Fruit fly (Drosophila melanogaster) whole organism: ENCODE measurements around the gene CG34327.

ENCODE experiments used
- CG8478 ChIP-seq: fragments of >200 bp; optimal IDR thresholded peaks from 2 replicates; lab custom pipeline; 2018; ENCODE audit warnings: inconsistent platforms
- Dll ChIP-seq: fragments of >200 bp; optimal IDR thresholded peaks from 2 replicates; lab custom pipeline; 2017
- EcR ChIP-seq, 2 experiments: fragments of >200 bp; optimal IDR thresholded peaks; 2 replicates each; lab custom pipeline; 2017; ENCODE audit warnings: missing biosample characterization in 2 of 2, missing genetic modification characterization in 2 of 2, missing genetic modification reagents in 2 of 2
- pan ChIP-seq: fragments of >200 bp; optimal IDR thresholded peaks from 2 replicates; lab custom pipeline; 2017
- psq ChIP-seq: fragments of >200 bp; optimal IDR thresholded peaks from 2 replicates; lab custom pipeline; 2017
- usp ChIP-seq: fragments of >200 bp; optimal IDR thresholded peaks from 2 replicates; lab custom pipeline; 2017; ENCODE audit warnings: missing biosample characterization, missing genetic modification characterization, mixed read lengths

CG34327 gene

dm6 chrX:17229475-17230169, 6.0 kb upstream of the CG34327 start:
- TF ChIP-seq usp (GFP tag; lab: Kevin White, UChicago) (no peak), pan (lab: Kevin White, UChicago) (no peak), EcR (GFP tag; optimal IDR thresholded peaks at IDR 0.05; lab: Kevin White, UChicago) (no peak), psq (lab: Kevin White, UChicago) (no peak), CG8478 (lab: Kevin White, UChicago) (no peak), Dll (no peak)

dm6 chrX:17227462-17227861, 3.8 kb upstream of the CG34327 start:
- TF ChIP-seq psq (lab: Kevin White, UChicago): no peak
- TF ChIP-seq pan (lab: Kevin White, UChicago): no peak
- TF ChIP-seq EcR (GFP tag; optimal IDR thresholded peaks at IDR 0.05; lab: Kevin White, UChicago): no peak
- no peak for TF ChIP-seq CG8478 (lab: Kevin White, UChicago)
- no peak for TF ChIP-seq usp (GFP tag; lab: Kevin White, UChicago)
- no peak for TF ChIP-seq Dll

- TF ChIP-seq psq (lab: Kevin White, UChicago): no peak
- TF ChIP-seq EcR (GFP tag; optimal IDR thresholded peaks at IDR 0.05; lab: Kevin White, UChicago): no peak
- no peak for TF ChIP-seq Dll
- TF ChIP-seq pan (lab: Kevin White, UChicago): no peak
- TF ChIP-seq CG8478 (lab: Kevin White, UChicago): no peak
- no peak for TF ChIP-seq usp (GFP tag; lab: Kevin White, UChicago)
Observed at dm6 chrX:17226681-17227019, 3.0 kb upstream of the CG34327 start, which contains the start of gene CG10598. Gene CG10598 (minus strand): TSS chrX:17226867.

- TF ChIP-seq pan (lab: Kevin White, UChicago) (no peak), CG8478 (lab: Kevin White, UChicago) (no peak), EcR (GFP tag; optimal IDR thresholded peaks at IDR 0.05; lab: Kevin White, UChicago) (no peak)
Observed at dm6 chrX:17225972-17226680, 2.5 kb upstream of the CG34327 start.

- TF ChIP-seq Dll (no peak), psq (lab: Kevin White, UChicago) (no peak), CG8478 (lab: Kevin White, UChicago) (no peak), EcR (GFP tag; optimal IDR thresholded peaks at IDR 0.05; lab: Kevin White, UChicago) (no peak), usp (GFP tag; lab: Kevin White, UChicago) (no peak), pan (lab: Kevin White, UChicago) (no peak)
Observed at dm6 chrX:17221142-17221541, 2.5 kb downstream of the CG34327 start, which contains the start of gene CG5172. Gene CG5172 (plus strand): TSS chrX:17221442.

dm6 chrX:17218232-17218951, 5.2 kb downstream of the CG34327 start, which contains the start of gene CG12998:
Gene CG12998 (plus strand): TSS chrX:17218667.
- TF ChIP-seq usp (GFP tag; lab: Kevin White, UChicago) (no peak), EcR (GFP tag; optimal IDR thresholded peaks at IDR 0.05; lab: Kevin White, UChicago) (no peak), psq (lab: Kevin White, UChicago) (no peak)

dm6 chrX:17215004-17215403, 8.6 kb downstream of the CG34327 start, which contains the start of gene CG5162:
Gene CG5162 (plus strand): TSS chrX:17215304.
- TF ChIP-seq usp (GFP tag; lab: Kevin White, UChicago): no peak
- TF ChIP-seq psq (lab: Kevin White, UChicago): no peak
- TF ChIP-seq EcR (GFP tag; optimal IDR thresholded peaks at IDR 0.05; lab: Kevin White, UChicago): no peak
- no peak for TF ChIP-seq Dll
- TF ChIP-seq CG8478 (lab: Kevin White, UChicago): no peak
- no peak for TF ChIP-seq pan (lab: Kevin White, UChicago)

dm6 chrX:17212007-17212406, 11.6 kb downstream of the CG34327 start, which contains the start of gene CG18258:
Gene CG18258 (plus strand): TSS chrX:17212307.
- no peak for TF ChIP-seq psq (lab: Kevin White, UChicago)
- TF ChIP-seq usp (GFP tag; lab: Kevin White, UChicago): no peak
- TF ChIP-seq CG8478 (lab: Kevin White, UChicago): no peak
- TF ChIP-seq pan (lab: Kevin White, UChicago): no peak
- no peak for TF ChIP-seq Dll

- TF ChIP-seq usp (GFP tag; lab: Kevin White, UChicago) (no peak), Dll (no peak), pan (lab: Kevin White, UChicago) (no peak), CG8478 (lab: Kevin White, UChicago) (no peak), psq (lab: Kevin White, UChicago) (no peak), EcR (GFP tag; optimal IDR thresholded peaks at IDR 0.05; lab: Kevin White, UChicago) (no peak)
Observed at dm6 chrX:17209897-17210296, 13.7 kb downstream of the CG34327 start, which contains the start of gene CG12995. Gene CG12995 (minus strand): TSS chrX:17209997.

- TF ChIP-seq pan (lab: Kevin White, UChicago) (no peak), Dll (no peak), usp (GFP tag; lab: Kevin White, UChicago) (no peak), CG8478 (lab: Kevin White, UChicago) (no peak), EcR (GFP tag; optimal IDR thresholded peaks at IDR 0.05; lab: Kevin White, UChicago) (no peak), psq (lab: Kevin White, UChicago) (no peak)
Observed at dm6 chrX:17207865-17208486, 15.6 kb downstream of the CG34327 start, which contains the start of gene CG32563. Gene CG32563 (plus strand): TSS chrX:17208436.

- no peak for TF ChIP-seq pan (lab: Kevin White, UChicago)
- no peak for TF ChIP-seq Dll
- TF ChIP-seq CG8478 (lab: Kevin White, UChicago): no peak
- no peak for TF ChIP-seq usp (GFP tag; lab: Kevin White, UChicago)
- no peak for TF ChIP-seq psq (lab: Kevin White, UChicago)
- no peak for TF ChIP-seq EcR (GFP tag; optimal IDR thresholded peaks at IDR 0.05; lab: Kevin White, UChicago)
Observed at dm6 chrX:17206046-17206445, 17.6 kb downstream of the CG34327 start, which contains the start of gene CG32564. Gene CG32564 (plus strand): TSS chrX:17206407.
